Worm (Caenorhabditis elegans) whole organism, midembryonic: ENCODE data around the gene R01H2.1.

Experiments
- T22C8.4 ChIP-seq: fragments of 200-800 bp; sonication (Bioruptor generic); IDR thresholded peaks from 2 replicates; pipeline ENCODE4 v1.3.6; 2022; ENCODE audit warnings: missing genetic modification characterization, missing compliant biosample characterization
- klf-2 ChIP-seq: fragments of 200-800 bp; sonication (Bioruptor generic); conservative IDR thresholded peaks from 2 replicates; pipeline ENCODE4 v1.3.6; 2022; ENCODE audit warnings: missing genetic modification reagents, missing genetic modification characterization, missing compliant biosample characterization
- ref-1 ChIP-seq: fragments of 200-800 bp; sonication (Bioruptor generic); conservative IDR thresholded peaks from 2 replicates; pipeline ENCODE4 v1.3.6; 2022; ENCODE audit warnings: missing genetic modification reagents, missing genetic modification characterization, missing compliant biosample characterization

ce11 chrIII:7095156-7095555, 32.5 kb downstream of the R01H2.1 start, which contains the start of gene nhr-9:
- TF ChIP-seq ref-1 (GFP tag; lab: Robert Waterston, UW), result no peak
- TF ChIP-seq T22C8.4 (GFP tag; lab: Robert Waterston, UW), result no peak
- TF ChIP-seq klf-2 (GFP tag; lab: Robert Waterston, UW), result no peak
